Worm (Caenorhabditis elegans) whole organism, mixed stage, embryonic: ENCODE results near the gene gid-8.

Source experiments
- ces-1 ChIP-seq: fragments of 150-350 bp; optimal IDR thresholded peaks from 2 replicates; lab custom pipeline; 2014; ENCODE audit warnings: missing biosample characterization, missing genetic modification reagents, missing genetic modification characterization
- cnd-1 ChIP-seq: fragments of 200-800 bp; sonication (Bioruptor generic); optimal IDR thresholded peaks from 2 replicates; lab custom pipeline; 2018; ENCODE audit warnings: mild to moderate bottlenecking, missing genetic modification characterization, missing compliant biosample characterization
- ham-2 ChIP-seq: fragments of 200-800 bp; sonication (Bioruptor generic); optimal IDR thresholded peaks from 2 replicates; lab custom pipeline; 2018; ENCODE audit warnings: mild to moderate bottlenecking, missing genetic modification characterization, missing compliant biosample characterization
- hlh-1 ChIP-seq: fragments of 150-350 bp; optimal IDR thresholded peaks from 2 replicates; lab custom pipeline; 2014; ENCODE audit warnings: missing biosample characterization, missing genetic modification reagents, missing genetic modification characterization
- lin-13 ChIP-seq: fragments of 150-350 bp; optimal IDR thresholded peaks from 2 replicates; lab custom pipeline; 2014; ENCODE audit warnings: missing biosample characterization, missing genetic modification characterization
- lin-32 ChIP-seq: fragments of 200-800 bp; sonication (Bioruptor generic); optimal IDR thresholded peaks from 2 replicates; lab custom pipeline; 2018; ENCODE audit warnings: mild to moderate bottlenecking, missing genetic modification characterization, missing compliant biosample characterization
- mab-5 ChIP-seq: fragments of 150-350 bp; optimal IDR thresholded peaks from 2 replicates; lab custom pipeline; 2014; ENCODE audit warnings: missing biosample characterization, missing genetic modification characterization
- mls-2 ChIP-seq: sonication (generic microtip); optimal IDR thresholded peaks from 2 replicates; lab custom pipeline; 2016; ENCODE audit warnings: mild to moderate bottlenecking, missing genetic modification characterization, moderate library complexity, missing compliant biosample characterization
- nhr-12 ChIP-seq: fragments of 150-350 bp; optimal IDR thresholded peaks from 2 replicates; lab custom pipeline; 2014; ENCODE audit warnings: missing biosample characterization, missing genetic modification characterization
- nhr-28 ChIP-seq: fragments of 150-350 bp; optimal IDR thresholded peaks from 2 replicates; lab custom pipeline; 2014; ENCODE audit warnings: missing biosample characterization, missing genetic modification characterization
- pha-4 ChIP-seq: fragments of 150-350 bp; optimal IDR thresholded peaks from 2 replicates; lab custom pipeline; 2018; ENCODE audit warnings: missing biosample characterization, missing genetic modification reagents, missing genetic modification characterization
- snpc-4 ChIP-seq: fragments of 150-350 bp; optimal IDR thresholded peaks from 2 replicates; lab custom pipeline; 2014; ENCODE audit warnings: missing biosample characterization, missing genetic modification characterization
- unc-120 ChIP-seq: sonication (generic microtip); optimal IDR thresholded peaks from 2 replicates; lab custom pipeline; 2017; ENCODE audit warnings: missing genetic modification characterization, missing compliant biosample characterization; ENCODE audit not compliant: poor library complexity, severe bottlenecking
- unc-62 ChIP-seq: fragments of 150-350 bp; optimal IDR thresholded peaks from 2 replicates; lab custom pipeline; 2014; ENCODE audit warnings: missing biosample characterization, missing genetic modification reagents, missing genetic modification characterization

DNA sequence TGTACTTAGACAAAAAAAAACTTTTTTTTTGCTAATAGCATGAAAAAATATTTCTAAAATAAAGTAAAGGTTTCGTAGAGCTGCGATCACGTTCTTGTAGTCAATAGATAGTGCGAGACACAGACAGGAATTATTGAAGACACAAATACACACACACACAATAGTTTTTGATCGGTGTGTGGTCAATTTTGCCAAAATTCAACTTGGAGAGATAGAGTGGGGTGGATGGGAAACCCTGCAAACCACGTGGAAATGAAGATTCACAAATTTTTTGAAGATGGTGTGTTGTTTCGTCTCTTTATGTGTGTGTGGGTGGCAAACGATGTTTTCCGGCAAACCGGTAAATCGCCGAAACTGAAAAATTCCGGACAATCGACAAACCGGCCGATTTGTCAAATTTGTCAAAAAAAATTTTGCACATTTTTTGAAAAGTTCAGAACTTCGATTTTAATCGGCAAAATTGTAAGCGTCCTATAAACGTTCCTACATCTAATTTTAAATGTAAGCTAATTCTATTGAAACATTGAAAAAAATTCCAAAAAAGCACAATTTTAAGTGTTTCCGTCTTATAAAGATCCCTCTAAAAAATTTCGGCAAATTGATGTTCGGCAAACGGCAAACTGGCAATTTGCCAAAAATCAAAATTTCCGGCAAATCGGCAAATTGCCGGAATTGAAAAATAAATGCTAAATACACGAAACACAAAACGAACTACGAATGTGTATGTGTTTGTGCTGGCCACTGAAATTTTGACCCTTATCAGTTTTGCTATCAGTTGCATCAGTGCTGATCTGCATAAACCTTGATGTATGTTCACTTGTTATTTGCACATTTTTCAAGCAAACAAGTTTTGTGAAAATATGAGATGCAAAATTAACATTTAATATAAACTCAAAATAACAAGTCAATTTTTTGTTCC, 34.8 kb upstream of the gid-8 start:
- TF ChIP-seq hlh-1 (tag; lab: Kevin White, UChicago) (no peak), nhr-12 (tag; lab: Kevin White, UChicago) (no peak), lin-13 (tag; lab: Kevin White, UChicago) (no peak), snpc-4 (no peak), mab-5 (no peak), unc-120 (tag; lab: Kevin White, UChicago) (no peak), nhr-28 (tag; lab: Kevin White, UChicago) (no peak), ces-1 (GFP tag; lab: Kevin White, UChicago) (no peak), mls-2 (tag; lab: Kevin White, UChicago) (no peak), lin-32 (GFP tag; lab: Kevin White, UChicago) (no peak), cnd-1 (no peak), pha-4 (tag; lab: Kevin White, UChicago) (no peak), unc-62 (no peak), ham-2 (GFP tag; lab: Kevin White, UChicago) (no peak)
